Worm (Caenorhabditis elegans): Measurements from ENCODE around the gene comt-5.

Gene comt-5

ce11 chrV:2057324-2057723 is 3.9 kb upstream of the comt-5 start, which contains the start of gene comt-3:
Gene comt-3, plus strand, starts transcription at chrV:2057537.
- TF ChIP-seq unc-62 (GFP tag; optimal IDR thresholded peaks at IDR 0.05): no peak

ce11 chrV:2055765-2056504 is 2.5 kb upstream of the comt-5 start:
- TF ChIP-seq unc-62 (GFP tag; optimal IDR thresholded peaks at IDR 0.05): no peak

ce11 chrV:2054254-2054653 is 845 bp upstream of the comt-5 start:
- TF ChIP-seq unc-62 (GFP tag; optimal IDR thresholded peaks at IDR 0.05): no peak

- TF ChIP-seq unc-62 (GFP tag; optimal IDR thresholded peaks at IDR 0.05): no peak
These were observed 1.9 kb downstream of the comt-5 start, which contains the start of gene Y40B10A.11 for ce11 chrV:2051507-2051906. Gene Y40B10A.11, minus strand, starts transcription at chrV:2051607.

- TF ChIP-seq unc-62 (GFP tag; optimal IDR thresholded peaks at IDR 0.05): no peak
These were observed 2.6 kb downstream of the comt-5 start for ce11 chrV:2050790-2051189.

- no peak for TF ChIP-seq unc-62 (GFP tag; optimal IDR thresholded peaks at IDR 0.05)
These were observed 3.3 kb downstream of the comt-5 start, which contains the start of gene comt-4 for ce11 chrV:2050136-2050535. Gene comt-4, minus strand, starts transcription at chrV:2050185.

- no peak for TF ChIP-seq unc-62 (GFP tag; optimal IDR thresholded peaks at IDR 0.05)
These were observed 7.5 kb downstream of the comt-5 start, which contains the start of gene Y40B10A.5 for ce11 chrV:2045956-2046355. Gene Y40B10A.5, minus strand, starts transcription at chrV:2046056.

- TF ChIP-seq unc-62 (GFP tag; optimal IDR thresholded peaks at IDR 0.05): no peak
These were observed 17.9 kb downstream of the comt-5 start, which contains the start of gene srab-23 for ce11 chrV:2035545-2035944. Gene srab-23, minus strand, starts transcription at chrV:2035645.

- TF ChIP-seq unc-62 (GFP tag; optimal IDR thresholded peaks at IDR 0.05): no peak
These were observed 22.0 kb downstream of the comt-5 start, which contains the start of gene hil-6 for ce11 chrV:2031454-2031853. Gene hil-6, minus strand, starts transcription at chrV:2031554.

ce11 chrV:2030661-2031060 is 22.7 kb downstream of the comt-5 start:
- no peak for TF ChIP-seq unc-62 (GFP tag; optimal IDR thresholded peaks at IDR 0.05)

- no peak for TF ChIP-seq unc-62 (GFP tag; optimal IDR thresholded peaks at IDR 0.05)
These were observed 23.5 kb downstream of the comt-5 start, which contains the start of gene F59A7.12 for ce11 chrV:2029877-2030276. Gene F59A7.12, plus strand, starts transcription at chrV:2030177.

- no peak for TF ChIP-seq unc-62 (GFP tag; optimal IDR thresholded peaks at IDR 0.05)
These were observed 25.6 kb downstream of the comt-5 start, which contains the start of gene srab-13 for ce11 chrV:2027787-2028186. Gene srab-13, minus strand, starts transcription at chrV:2027887.

- TF ChIP-seq unc-62 (GFP tag; optimal IDR thresholded peaks at IDR 0.05): no peak
These were observed 31.0 kb downstream of the comt-5 start, which contains the start of gene F59A7.5 for ce11 chrV:2022374-2022773. Gene F59A7.5, plus strand, starts transcription at chrV:2022674.

- TF ChIP-seq unc-62 (GFP tag; optimal IDR thresholded peaks at IDR 0.05): no peak
These were observed 32.1 kb downstream of the comt-5 start for ce11 chrV:2021283-2021682.

- no peak for TF ChIP-seq unc-62 (GFP tag; optimal IDR thresholded peaks at IDR 0.05)
These were observed 34.7 kb downstream of the comt-5 start, which contains the start of gene F59A7.14 for ce11 chrV:2018689-2019088. Gene F59A7.14, plus strand, starts transcription at chrV:2018989.

- TF ChIP-seq unc-62 (GFP tag; optimal IDR thresholded peaks at IDR 0.05): no peak
These were observed 37.0 kb downstream of the comt-5 start, which contains the start of gene F59A7.2 for ce11 chrV:2016428-2016827. Gene F59A7.2, minus strand, starts transcription at chrV:2016528.

- TF ChIP-seq unc-62 (GFP tag; optimal IDR thresholded peaks at IDR 0.05): no peak
These were observed 39.6 kb downstream of the comt-5 start, which contains the start of gene F59A7.11 for ce11 chrV:2013824-2014223. Gene F59A7.11, minus strand, starts transcription at chrV:2013924.

Data from whole organism, dauer.